Worm (Caenorhabditis elegans): ENCODE measurements around the gene cyp-29A4.

DNA sequence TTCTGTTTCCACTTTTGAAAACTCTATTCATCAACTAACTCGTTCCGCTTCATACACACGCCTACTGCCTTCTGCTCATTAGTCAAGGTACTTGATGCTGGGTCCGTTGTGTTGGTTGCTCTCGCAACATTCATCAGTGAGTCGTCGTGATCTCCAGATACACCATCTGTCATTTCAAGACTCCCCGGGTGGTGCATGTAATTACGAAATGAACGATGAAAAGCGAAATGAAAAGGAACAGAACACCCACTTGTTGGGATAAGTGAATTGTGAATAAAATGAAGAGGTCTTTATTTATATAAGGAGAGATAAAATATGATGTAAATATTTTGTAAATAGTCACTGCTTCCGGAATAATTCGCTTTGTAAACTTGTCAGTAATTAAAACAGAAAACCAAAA lies 9.4 kb downstream of the cyp-29A4 start:
- TF ChIP-seq lin-13 (GFP tag; optimal IDR thresholded peaks at IDR 0.05) (no peak), lin-39 (tag; optimal IDR thresholded peaks at IDR 0.05) (no peak), nhr-23 (tag; optimal IDR thresholded peaks at IDR 0.05) (no peak), aly-2 (tag; optimal IDR thresholded peaks at IDR 0.05) (no peak), nhr-11 (tag; optimal IDR thresholded peaks at IDR 0.05) (no peak), ztf-4 (tag; optimal IDR thresholded peaks at IDR 0.05) (no peak), elt-3 (tag; optimal IDR thresholded peaks at IDR 0.05) (no peak), nhr-77 (tag; optimal IDR thresholded peaks at IDR 0.05) (no peak), fos-1 (tag; optimal IDR thresholded peaks at IDR 0.05) (no peak), elt-1 (tag; optimal IDR thresholded peaks at IDR 0.05) (no peak), R02D3.7 (tag; optimal IDR thresholded peaks at IDR 0.05) (no peak), nhr-129 (tag; optimal IDR thresholded peaks at IDR 0.05) (no peak), unc-62 (GFP tag; optimal IDR thresholded peaks at IDR 0.05) (no peak), nhr-10 (tag; optimal IDR thresholded peaks at IDR 0.05) (no peak)
